Worm (Caenorhabditis elegans) whole organism, L4 larva: Measurements from ENCODE around the gene sri-69.

Experiments used
- Y105C5A.15 ChIP-seq: fragments of 200-800 bp; sonication (Bioruptor generic); IDR thresholded peaks from 2 replicates; pipeline ENCODE4 v1.3.6; 2022; ENCODE audit warnings: missing genetic modification characterization, missing compliant biosample characterization
- cey-2 ChIP-seq: sonication (generic microtip); optimal IDR thresholded peaks from 3 replicates; lab custom pipeline; 2017; ENCODE audit warnings: missing genetic modification characterization, mild to moderate bottlenecking, missing compliant biosample characterization, antibody characterized with exemption, borderline replicate concordance; ENCODE audit not compliant: insufficient read depth
- dve-1 ChIP-seq: sonication (generic microtip); optimal IDR thresholded peaks from 2 replicates; lab custom pipeline; 2017; ENCODE audit warnings: antibody characterized with exemption, mild to moderate bottlenecking, missing genetic modification characterization, missing compliant biosample characterization; ENCODE audit not compliant: insufficient read depth
- lim-7 ChIP-seq: fragments of 200-800 bp; sonication (Bioruptor generic); IDR thresholded peaks from 2 replicates; pipeline ENCODE4 v1.3.6; 2022; ENCODE audit warnings: missing genetic modification characterization, missing compliant biosample characterization
- rbr-2 ChIP-seq: sonication (generic microtip); optimal IDR thresholded peaks from 2 replicates; lab custom pipeline; 2016; ENCODE audit warnings: missing genotype, missing genetic modification characterization, missing compliant biosample characterization
- unc-62 ChIP-seq, 3 experiments: fragments of 150-350 bp in 1 of 3; sonication (generic microtip); optimal IDR thresholded peaks in 2 of 3; peaks in 1 of 3; 1 replicate in 1 of 3; 2 replicates in 2 of 3; lab custom pipeline; 2014 to 2017; ENCODE audit warnings: missing biosample characterization in 3 of 3, missing genetic modification characterization in 3 of 3, missing genetic modification reagents in 3 of 3, missing genotype in 1 of 3

Gene sri-69

DNA sequence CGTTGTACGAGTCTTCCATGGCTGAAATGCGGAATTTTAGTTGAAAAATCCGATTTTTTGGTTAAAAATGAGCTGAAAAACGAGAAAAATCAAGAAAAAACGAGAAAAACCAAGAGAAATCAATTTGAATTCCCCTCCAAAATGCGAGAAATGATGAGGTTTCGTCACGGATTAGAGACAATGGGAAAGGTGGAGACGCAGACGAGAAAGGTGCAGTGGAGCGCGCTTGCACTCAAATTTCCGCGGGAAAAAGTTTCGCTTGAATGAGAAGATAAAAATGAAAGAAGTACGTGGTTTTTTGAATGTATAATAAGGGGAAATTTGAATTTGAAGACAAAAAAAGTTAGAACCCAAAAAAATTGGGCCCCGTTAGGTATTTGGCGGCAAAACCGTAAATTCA is 42.5 kb downstream of the sri-69 start, which contains the start of gene efl-1 (continued):
- peak; percentile 81 for TF ChIP-seq rbr-2 (tag; lab: Kevin White, UChicago)
- TF ChIP-seq, all 104 proteins: peak for 50

DNA sequence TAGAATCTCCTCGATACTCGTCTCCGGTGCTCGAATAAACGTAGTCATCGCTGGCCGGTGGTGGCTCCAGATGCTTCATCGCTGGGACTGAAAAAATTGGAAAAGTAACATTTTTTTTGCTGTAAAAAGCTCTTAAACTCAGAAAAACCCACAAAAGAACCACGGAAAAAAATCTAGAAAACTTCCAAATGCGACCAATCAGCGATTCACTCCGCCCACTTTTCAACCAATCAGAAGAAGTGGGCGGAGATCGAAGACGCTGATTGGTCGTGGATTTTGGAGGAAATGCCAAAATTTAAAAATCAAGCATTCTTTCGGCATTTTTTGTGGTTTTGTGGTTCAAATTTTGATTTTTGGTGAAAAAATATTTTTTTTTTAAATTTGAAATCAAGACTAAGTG is 49.2 kb downstream of the sri-69 start:
- TF ChIP-seq Y105C5A.15 (GFP tag; lab: Robert Waterston, UW) = no peak
- peak in 1 of 2 experiments; percentile 30 for TF ChIP-seq unc-62 (GFP tag; optimal IDR thresholded peaks at IDR 0.05 in 1 of 2; lab: Kevin White, UChicago)
- TF ChIP-seq unc-62 (tag; optimal IDR thresholded peaks at IDR 0.05; lab: Kevin White, UChicago) = no peak
- no peak for TF ChIP-seq lim-7 (GFP tag; lab: Robert Waterston, UW)
- no peak for TF ChIP-seq dve-1 (tag; lab: Kevin White, UChicago)
- TF ChIP-seq cey-2 = no peak
- TF ChIP-seq, all 104 proteins: peak for 1
